Fruit fly (Drosophila melanogaster) ovary, adult (tissue): Measurements from ENCODE around the gene Kdm3.

Experiments used
- CG17801 ChIP-seq: fragments of 200-800 bp; optimal IDR thresholded peaks from 2 replicates; lab custom pipeline; 2019; ENCODE audit warnings: missing biosample characterization, mild to moderate bottlenecking, missing genetic modification characterization, moderate library complexity; ENCODE audit not compliant: partially characterized antibody

Kdm3 gene

DNA sequence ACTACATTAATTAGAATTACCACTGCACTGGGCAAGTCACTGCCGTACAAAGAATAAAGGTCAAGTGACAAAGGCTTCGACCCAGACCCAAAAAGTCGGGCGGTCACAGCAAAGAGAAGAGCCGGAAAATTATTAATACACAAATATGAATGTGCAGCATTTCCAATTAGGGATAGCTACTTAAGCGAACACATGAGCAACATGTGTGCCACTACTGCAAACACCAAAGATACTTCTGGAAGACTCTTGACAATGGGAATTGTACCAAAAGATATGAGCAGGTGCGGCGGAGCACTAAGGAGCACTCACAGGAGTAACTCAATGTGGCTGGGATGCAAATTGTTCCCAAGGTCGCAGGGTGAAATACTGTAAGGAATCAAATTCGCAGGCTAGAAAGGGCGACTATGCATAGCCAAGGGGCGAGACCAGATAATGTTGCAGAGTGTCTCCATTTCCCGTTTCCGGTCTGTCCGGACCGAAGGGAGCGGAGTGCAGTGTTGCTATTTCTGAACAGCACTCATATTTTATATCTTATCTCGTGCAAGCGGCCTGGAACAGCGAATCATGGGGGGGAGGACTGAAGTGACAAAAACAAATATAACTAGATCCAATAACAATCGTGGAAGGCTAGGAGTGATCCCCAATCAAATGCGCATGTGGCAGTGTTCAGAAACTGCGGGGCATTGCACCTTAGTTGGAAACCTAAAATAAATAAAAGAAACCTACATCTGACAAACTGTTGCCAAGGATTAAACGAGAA, 12.3 kb upstream of the Kdm3 start:
- no peak for TF ChIP-seq CG17801 (GFP tag; lab: Kevin White, UChicago)

DNA sequence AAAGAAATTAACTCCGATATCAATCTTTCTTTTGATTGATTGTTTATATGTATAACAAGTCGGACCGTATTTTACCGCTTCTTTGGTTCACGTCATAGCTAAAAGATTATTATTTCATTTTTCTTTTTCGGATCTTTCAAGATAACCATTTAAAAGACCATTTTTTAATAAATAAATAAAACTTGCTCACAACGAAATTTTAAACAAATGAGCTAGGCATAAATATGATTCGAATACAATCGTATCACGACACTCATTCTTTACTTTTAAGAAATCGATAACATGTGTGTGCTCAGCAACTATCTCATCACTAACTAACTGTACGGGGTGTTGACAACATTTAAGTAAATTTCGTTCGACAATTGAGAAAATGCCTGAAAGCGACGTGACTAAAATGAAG, 11.5 kb upstream of the Kdm3 start, which contains the start of gene CG8149:
Gene CG8149, plus strand, starts transcription at position 302 of the 400 bp plus-strand sequence.
- peak; percentile 28 for TF ChIP-seq CG17801 (GFP tag; lab: Kevin White, UChicago)

DNA sequence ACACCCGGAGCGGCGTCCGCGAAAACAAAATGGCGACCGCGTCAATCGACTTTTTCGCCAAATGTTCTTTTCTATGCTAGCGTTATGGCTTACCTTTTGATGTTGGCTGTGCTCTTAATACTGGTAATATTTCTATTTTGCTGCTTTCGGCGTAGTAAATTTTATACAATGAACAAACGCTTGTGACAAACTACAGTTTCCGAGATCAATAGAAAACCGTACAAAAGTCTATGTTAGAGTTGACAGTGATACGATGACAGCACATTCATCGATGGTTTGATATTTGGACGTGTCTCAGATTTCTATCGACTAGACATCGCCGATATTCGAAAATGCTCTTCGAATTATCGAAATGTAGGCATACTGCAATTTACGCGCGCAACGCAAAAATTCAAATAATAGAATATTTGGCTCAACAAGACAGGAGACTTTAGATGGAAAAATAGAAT, 5.7 kb upstream of the Kdm3 start, which contains the start of gene rump:
Gene rump, minus strand, starts transcription at position 255 of the 449 bp plus-strand sequence.
- no peak for TF ChIP-seq CG17801 (GFP tag; lab: Kevin White, UChicago)

DNA sequence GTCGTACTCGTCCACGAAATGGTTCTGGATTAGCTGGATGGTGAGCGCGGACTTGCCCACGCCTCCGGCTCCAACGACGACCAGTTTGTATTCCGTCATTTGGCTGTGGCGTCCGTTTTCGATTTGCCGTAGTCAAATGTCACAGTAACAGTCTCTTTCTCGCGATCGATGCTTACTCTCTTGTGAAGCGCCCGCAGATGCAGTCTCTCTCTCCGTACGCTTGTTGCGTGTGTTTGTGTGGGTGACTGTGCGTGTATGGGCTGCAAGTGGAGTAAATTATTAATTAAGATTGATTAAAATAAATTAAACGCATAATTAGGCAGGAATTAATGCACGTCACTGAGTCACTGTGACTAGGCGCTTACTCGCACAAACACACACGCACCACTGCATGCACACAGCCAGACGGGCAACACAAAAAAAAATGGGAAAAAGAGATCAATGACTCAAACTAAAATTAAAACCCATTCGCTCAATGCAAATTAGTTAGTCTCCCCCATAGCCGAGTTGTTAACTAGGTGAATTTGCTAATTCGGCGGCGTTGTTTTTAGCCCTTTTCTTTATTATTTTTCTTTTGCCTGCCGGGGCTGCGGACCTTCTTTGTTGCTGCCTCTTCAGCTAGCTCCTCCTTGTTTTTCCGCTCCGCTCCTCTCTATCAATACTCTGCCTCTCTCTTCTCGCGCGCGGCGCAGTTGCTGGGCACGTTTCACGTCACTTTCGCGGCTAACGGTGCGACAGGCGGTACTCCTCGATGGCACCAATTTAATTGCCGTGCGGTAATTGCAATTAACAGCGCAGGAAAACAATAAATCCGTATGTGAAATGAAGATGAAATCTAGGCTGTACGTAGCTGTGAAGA, 3.4 kb upstream of the Kdm3 start:
- no peak for TF ChIP-seq CG17801 (GFP tag; lab: Kevin White, UChicago)

DNA sequence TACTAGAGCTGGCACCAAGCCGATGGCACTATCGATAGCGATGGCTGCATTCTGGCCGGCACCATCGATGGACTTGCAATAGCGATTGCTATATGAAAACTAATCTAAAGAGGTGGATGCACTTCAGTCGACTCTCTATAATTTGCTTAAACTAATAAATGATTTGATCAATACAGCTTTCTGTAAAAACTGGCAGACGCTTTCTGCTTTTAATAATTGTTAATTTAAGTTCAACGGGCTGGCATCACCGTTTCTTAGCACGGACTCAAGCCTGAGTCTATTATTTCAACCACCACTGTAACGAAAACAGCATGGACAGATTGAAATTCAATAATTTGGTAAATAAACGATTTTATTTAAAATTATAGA, 2.8 kb upstream of the Kdm3 start, which contains the start of the genes Ras85D and Rlb1:
Gene Ras85D, minus strand, starts transcription at position 16 of the 369 bp plus-strand sequence.
Gene Rlb1, plus strand, starts transcription at position 276 of the 369 bp plus-strand sequence.
- peak; percentile 66 for TF ChIP-seq CG17801 (GFP tag; lab: Kevin White, UChicago)

DNA sequence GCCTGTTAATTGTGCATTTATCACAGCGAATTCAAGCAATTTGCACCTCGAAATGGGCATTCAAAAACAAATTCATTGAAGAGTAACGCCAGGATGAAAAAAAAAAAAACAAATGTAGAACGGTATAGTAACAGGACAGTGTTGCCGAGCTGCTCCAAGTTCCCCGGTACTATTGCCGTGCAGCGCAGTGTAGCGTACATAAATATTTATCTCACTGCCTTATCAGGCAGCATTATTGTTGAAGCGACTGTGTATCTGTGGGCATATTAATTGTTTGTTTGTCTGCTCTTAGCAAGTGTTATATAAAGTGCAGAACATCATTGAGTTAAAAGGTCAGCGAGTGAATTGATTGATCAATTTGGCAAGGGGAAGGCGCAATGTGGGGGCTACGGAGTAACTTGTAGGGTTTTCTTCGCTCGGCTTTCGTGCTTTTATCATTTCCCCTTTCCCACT, 619 bp downstream of the Kdm3 start:
- TF ChIP-seq CG17801 (GFP tag; lab: Kevin White, UChicago) = no peak

DNA sequence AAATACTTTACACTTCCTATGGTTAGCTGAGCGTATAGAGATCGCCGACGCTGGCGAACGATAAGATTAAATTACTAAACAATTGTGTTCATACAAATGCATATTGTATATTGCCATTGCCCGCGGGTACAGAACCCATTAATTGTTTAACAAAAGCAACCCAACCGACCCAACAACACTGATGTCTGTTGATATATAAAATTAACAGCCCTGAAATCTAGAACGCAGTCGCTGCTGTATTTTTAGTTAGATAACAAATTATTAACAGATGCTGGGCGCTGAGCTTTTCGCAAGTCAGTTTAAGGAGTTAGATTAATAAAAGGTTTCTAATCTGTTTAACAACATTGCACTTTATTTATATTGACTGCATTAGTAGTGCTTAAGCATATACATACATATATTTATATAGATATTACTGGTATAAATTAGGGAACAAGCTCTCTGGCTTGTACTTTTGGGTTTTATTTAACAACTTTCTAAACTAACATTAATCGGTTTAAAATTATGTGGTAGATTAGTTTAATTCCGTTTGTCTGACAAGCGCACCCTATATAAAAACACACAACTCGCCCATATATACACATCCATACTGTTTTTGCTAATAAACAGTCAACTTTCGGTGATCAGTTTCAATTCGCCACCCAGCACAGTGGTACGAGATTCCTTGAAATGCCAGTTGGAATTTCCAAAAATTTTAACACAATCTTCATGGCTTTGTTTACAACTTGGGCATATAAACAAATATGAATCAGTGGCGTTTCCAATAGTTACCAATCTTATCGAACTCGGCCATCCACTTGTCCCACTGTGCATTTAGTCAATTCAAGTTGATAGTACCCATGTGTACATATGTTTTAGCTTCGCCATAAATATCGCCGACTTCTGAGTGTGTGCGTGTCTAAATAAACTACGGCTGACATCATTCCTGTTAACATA, 12.4 kb downstream of the Kdm3 start:
- peak; percentile 71 for TF ChIP-seq CG17801 (GFP tag; lab: Kevin White, UChicago)

DNA sequence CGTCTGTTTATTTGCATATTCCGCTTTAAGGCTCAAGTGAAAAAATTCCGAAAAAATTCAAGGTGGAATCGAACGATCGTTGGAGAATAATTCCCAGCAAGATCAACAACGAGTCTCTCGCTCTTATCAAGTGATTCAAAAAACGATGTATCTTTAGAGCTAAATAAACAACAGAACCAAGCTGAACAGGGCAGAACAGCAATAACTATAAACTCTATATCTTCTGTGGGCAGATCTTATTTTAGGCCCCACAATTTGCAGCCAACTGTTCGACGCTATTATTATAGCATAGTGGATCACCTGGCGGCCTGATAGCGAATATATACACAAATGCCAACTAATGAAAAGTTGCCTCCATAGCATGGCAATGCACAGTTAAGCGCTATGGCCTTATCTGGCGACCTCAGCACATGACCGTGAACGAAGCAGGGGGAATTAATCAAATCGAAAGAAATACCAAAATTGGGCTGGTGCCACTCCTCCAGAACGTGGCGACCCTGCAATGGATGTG, 13.6 kb downstream of the Kdm3 start:
- no peak for TF ChIP-seq CG17801 (GFP tag; lab: Kevin White, UChicago)

DNA sequence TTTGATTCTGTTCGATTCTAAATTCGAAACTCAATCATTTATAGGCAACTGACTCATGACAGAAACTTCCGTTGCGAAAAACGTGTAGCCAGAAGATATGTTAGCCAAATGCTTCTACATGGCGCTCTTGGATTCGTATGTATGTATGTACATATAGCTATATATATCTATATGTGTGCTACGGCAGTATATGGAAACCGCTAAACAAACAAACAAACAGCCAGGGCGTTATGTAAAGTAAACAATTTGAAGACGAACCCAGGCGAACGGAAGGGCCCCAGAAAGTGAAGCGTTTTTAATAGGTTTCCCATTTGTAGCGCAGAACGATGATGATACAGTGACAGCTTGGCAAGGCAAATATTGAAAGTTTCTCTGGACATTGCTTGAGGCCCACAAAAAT, 14.1 kb downstream of the Kdm3 start:
- TF ChIP-seq CG17801 (GFP tag; lab: Kevin White, UChicago) = no peak

DNA sequence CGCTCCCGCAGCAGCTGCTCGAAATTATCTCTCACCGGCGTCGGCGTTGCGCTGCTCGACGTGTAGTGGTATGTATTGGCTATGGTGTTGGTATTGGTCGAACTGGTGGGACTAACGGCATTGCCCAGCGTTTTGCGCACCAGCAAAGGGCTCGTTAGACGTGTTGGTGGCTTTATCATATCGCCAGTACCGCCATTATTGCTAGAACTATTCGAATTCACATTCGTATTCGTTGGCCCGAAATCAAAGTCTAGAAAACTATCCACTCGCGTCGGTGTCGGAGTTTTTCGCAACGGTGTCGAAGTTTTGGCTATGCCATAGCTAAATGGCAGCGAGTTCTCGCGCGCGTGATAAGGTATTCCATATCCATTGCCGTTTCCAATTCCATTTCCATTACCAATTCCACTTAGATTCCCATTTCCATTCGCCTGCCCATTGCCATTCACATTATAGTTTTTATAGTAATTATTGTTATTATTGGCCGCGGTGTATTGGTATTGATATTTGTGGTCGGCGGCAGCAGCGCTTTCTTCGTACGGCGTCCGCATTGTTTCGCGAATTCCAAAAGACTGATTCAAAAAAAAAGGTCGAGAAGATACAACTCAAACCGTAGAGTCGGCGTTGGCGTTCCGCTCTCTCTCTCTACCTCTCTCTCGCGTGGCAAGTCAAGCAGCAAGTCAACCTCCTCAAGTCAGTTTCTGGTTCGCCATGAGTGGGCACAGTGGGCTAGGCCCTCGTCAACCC, 16.8 kb downstream of the Kdm3 start, which contains the start of gene by:
Gene by, minus strand, starts transcription at position 575 of the 744 bp plus-strand sequence.
- TF ChIP-seq CG17801 (GFP tag; lab: Kevin White, UChicago) = no peak

DNA sequence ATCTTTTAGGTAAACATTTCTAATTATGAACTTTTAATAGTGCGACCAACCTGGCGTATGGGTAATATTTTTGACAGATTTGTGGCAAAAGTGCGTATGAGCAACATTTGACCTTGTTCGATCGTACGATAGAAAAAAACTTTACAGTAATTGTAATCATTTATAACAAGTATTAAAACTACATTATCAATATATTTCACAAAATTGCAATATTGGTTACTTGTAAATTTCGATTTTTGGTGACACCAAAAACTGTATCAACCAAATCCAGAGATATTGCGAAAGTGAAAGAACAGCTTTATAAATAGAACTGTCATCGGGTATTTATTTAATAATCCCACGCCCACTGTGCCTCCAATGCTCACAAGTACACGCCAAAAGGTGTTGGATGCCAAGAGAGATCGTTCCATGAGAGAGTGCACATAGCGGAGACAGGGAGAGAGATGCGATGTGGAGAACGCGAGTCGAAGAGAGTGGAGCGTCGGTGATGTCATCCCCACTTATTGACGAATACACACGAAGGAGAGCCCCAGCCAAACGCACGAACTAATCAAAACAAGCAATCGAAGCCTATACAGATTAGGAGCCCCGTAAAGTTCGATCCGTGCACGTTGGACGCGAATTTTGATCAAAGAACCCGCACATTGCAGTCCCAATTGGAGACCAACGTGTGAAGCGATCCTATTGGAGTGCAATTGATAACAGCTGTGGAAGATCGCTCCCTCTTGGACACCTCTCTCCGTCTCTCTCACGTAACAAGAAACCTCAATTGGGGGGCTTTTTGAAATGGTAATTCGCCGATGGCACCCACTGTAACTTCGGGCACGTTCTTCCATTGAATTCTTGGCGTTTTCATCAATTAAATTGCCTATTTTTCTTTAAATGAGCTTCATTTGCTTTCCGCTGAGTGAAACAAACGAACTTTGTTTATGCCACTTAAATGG, 17.6 kb downstream of the Kdm3 start:
- peak; percentile 77 for TF ChIP-seq CG17801 (GFP tag; lab: Kevin White, UChicago)

DNA sequence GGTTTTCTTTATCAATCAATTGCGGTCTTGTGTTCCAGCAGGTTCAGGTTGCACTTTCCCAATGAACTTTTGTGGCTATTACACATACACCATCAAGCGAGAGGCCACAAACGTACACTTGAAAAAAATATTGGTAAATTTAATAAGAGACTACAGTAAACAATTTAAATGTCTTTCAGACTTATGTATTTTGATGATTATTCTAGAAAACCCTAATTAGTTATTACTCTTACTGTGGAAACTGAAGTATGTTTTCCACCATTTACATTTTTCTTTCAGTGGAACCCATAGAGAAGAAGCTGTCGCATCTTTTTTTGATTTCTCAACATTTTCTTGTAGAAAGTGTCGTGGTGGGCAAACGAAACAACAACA, 18.3 kb downstream of the Kdm3 start:
- peak; percentile 72 for TF ChIP-seq CG17801 (GFP tag; lab: Kevin White, UChicago)
